Worm (Caenorhabditis elegans) whole organism, L1 larva: ENCODE results near the gene K05F6.10.

Source experiments
- C16A3.4 ChIP-seq: fragments of 150-350 bp; optimal IDR thresholded peaks from 2 replicates; lab custom pipeline; 2014; ENCODE audit warnings: missing biosample characterization, missing genetic modification characterization
- C34B4.2 ChIP-seq: sonication (generic microtip); optimal IDR thresholded peaks from 2 replicates; lab custom pipeline; 2017; ENCODE audit warnings: mild to moderate bottlenecking, missing genetic modification characterization, missing compliant biosample characterization
- Y116A8C.19 ChIP-seq: sonication (generic microtip); optimal IDR thresholded peaks from 2 replicates; lab custom pipeline; 2016; ENCODE audit warnings: missing compliant biosample characterization, missing genetic modification characterization, borderline replicate concordance
- aly-2 ChIP-seq: fragments of 150-350 bp; optimal IDR thresholded peaks from 2 replicates; lab custom pipeline; 2014; ENCODE audit warnings: missing biosample characterization, missing genetic modification characterization
- ceh-88 ChIP-seq: fragments of 200-800 bp; sonication (Bioruptor generic); IDR thresholded peaks from 2 replicates; pipeline ENCODE4 v1.3.6; 2022; ENCODE audit warnings: missing genetic modification characterization, missing compliant biosample characterization
- dpl-1 ChIP-seq, 3 experiments: fragments of 150-350 bp in 2 of 3; sonication (generic microtip) in 1 of 3; optimal IDR thresholded peaks; 2 replicates each; lab custom pipeline; 2014 to 2017; ENCODE audit warnings: missing biosample characterization in 3 of 3, missing genetic modification characterization in 3 of 3, missing genetic modification reagents in 3 of 3
- efl-1 ChIP-seq, 4 experiments: fragments of 150-350 bp; optimal IDR thresholded peaks in 3 of 4; peaks in 1 of 4; 1 replicate in 1 of 4; 2 replicates in 3 of 4; lab custom pipeline; 2014; ENCODE audit warnings: missing biosample characterization in 2 of 4, missing genetic modification characterization in 2 of 4, missing genetic modification reagents in 2 of 4
- egl-27 ChIP-seq, 2 experiments: fragments of 150-350 bp in 1 of 2; sonication (generic microtip); optimal IDR thresholded peaks; 3 replicates each; lab custom pipeline; 2017 to 2018; ENCODE audit warnings: missing biosample characterization in 2 of 2, missing genetic modification characterization in 2 of 2, missing genetic modification reagents in 2 of 2
- elt-2 ChIP-seq: sonication (generic microtip); optimal IDR thresholded peaks from 2 replicates; lab custom pipeline; 2016; ENCODE audit warnings: missing genetic modification characterization, mild to moderate bottlenecking, inconsistent platforms, missing compliant biosample characterization, missing genetic modification reagents
- fkh-4 ChIP-seq: sonication (generic microtip); optimal IDR thresholded peaks from 2 replicates; lab custom pipeline; 2016; ENCODE audit warnings: missing compliant biosample characterization, missing genetic modification characterization, borderline replicate concordance
- grh-1 ChIP-seq: fragments of 200-800 bp; sonication (Bioruptor generic); IDR thresholded peaks from 2 replicates; pipeline ENCODE4 v1.3.6; 2022; ENCODE audit warnings: missing genetic modification reagents, missing genetic modification characterization, missing compliant biosample characterization
- hlh-17 ChIP-seq: fragments of 200-800 bp; sonication (Bioruptor generic); optimal IDR thresholded peaks from 2 replicates; lab custom pipeline; 2018; ENCODE audit warnings: missing genetic modification characterization, mild to moderate bottlenecking, missing compliant biosample characterization, moderate library complexity, borderline replicate concordance
- hlh-4 ChIP-seq: sonication (generic microtip); optimal IDR thresholded peaks from 2 replicates; lab custom pipeline; 2016; ENCODE audit warnings: mild to moderate bottlenecking, missing genetic modification characterization, missing compliant biosample characterization
- jun-1 ChIP-seq: fragments of 150-350 bp; optimal IDR thresholded peaks from 2 replicates; lab custom pipeline; 2014; ENCODE audit warnings: missing biosample characterization, missing genetic modification reagents, missing genetic modification characterization
- lin-14 ChIP-seq: fragments of 200-800 bp; sonication (Bioruptor generic); optimal IDR thresholded peaks from 2 replicates; lab custom pipeline; 2018; ENCODE audit warnings: mild to moderate bottlenecking, missing genetic modification characterization, moderate library complexity, missing compliant biosample characterization
- lin-35 ChIP-seq, 2 experiments: fragments of 150-350 bp; optimal IDR thresholded peaks; 2 replicates each; lab custom pipeline; 2014; ENCODE audit warnings: missing biosample characterization in 2 of 2, missing genetic modification characterization in 2 of 2, missing genetic modification reagents in 2 of 2
- lin-39 ChIP-seq: fragments of 150-350 bp; optimal IDR thresholded peaks from 2 replicates; lab custom pipeline; 2014; ENCODE audit warnings: missing biosample characterization, missing genetic modification reagents, missing genetic modification characterization
- mab-9 ChIP-seq: fragments of 200-800 bp; sonication (Bioruptor generic); IDR thresholded peaks from 2 replicates; pipeline ENCODE4 v1.3.6; 2022; ENCODE audit warnings: missing genetic modification reagents, missing genetic modification characterization, missing compliant biosample characterization
- mdl-1 ChIP-seq, 2 experiments: fragments of 150-350 bp; optimal IDR thresholded peaks; 2 replicates each; lab custom pipeline; 2014 to 2017; ENCODE audit warnings: missing biosample characterization in 2 of 2, missing genetic modification characterization in 2 of 2, inconsistent platforms in 1 of 2
- mef-2 ChIP-seq: fragments of 150-350 bp; optimal IDR thresholded peaks from 2 replicates; lab custom pipeline; 2014; ENCODE audit warnings: missing biosample characterization, missing genetic modification characterization
- nhr-12 ChIP-seq: sonication (generic microtip); optimal IDR thresholded peaks from 2 replicates; lab custom pipeline; 2017; ENCODE audit warnings: missing biosample characterization, missing genetic modification characterization
- nhr-47 ChIP-seq: sonication (generic microtip); optimal IDR thresholded peaks from 2 replicates; lab custom pipeline; 2016; ENCODE audit warnings: mild to moderate bottlenecking, missing genetic modification characterization, moderate library complexity, missing compliant biosample characterization
- nhr-71 ChIP-seq: sonication (generic microtip); optimal IDR thresholded peaks from 2 replicates; lab custom pipeline; 2016; ENCODE audit warnings: mild to moderate bottlenecking, missing genetic modification characterization, moderate library complexity, missing compliant biosample characterization
- nhr-77 ChIP-seq: fragments of 150-350 bp; optimal IDR thresholded peaks from 2 replicates; lab custom pipeline; 2014; ENCODE audit warnings: missing biosample characterization, missing genetic modification characterization
- nhr-84 ChIP-seq: sonication (generic microtip); optimal IDR thresholded peaks from 2 replicates; lab custom pipeline; 2017; ENCODE audit warnings: missing biosample characterization, missing genetic modification characterization
- nhr-85 ChIP-seq: sonication (generic microtip); peaks from one replicate; lab custom pipeline; 2016; ENCODE audit warnings: missing genetic modification characterization, inconsistent platforms, missing compliant biosample characterization
- nhr-90 ChIP-seq: sonication (generic microtip); optimal IDR thresholded peaks from 2 replicates; lab custom pipeline; 2016; ENCODE audit warnings: mild to moderate bottlenecking, missing genetic modification characterization, missing compliant biosample characterization; ENCODE audit not compliant: poor library complexity
- rnt-1 ChIP-seq: sonication (generic microtip); optimal IDR thresholded peaks from 2 replicates; lab custom pipeline; 2016; ENCODE audit warnings: mild to moderate bottlenecking, missing genetic modification characterization, moderate library complexity, missing compliant biosample characterization
- sox-4 ChIP-seq: sonication (generic microtip); optimal IDR thresholded peaks from 2 replicates; lab custom pipeline; 2016; ENCODE audit warnings: missing genetic modification characterization, missing compliant biosample characterization
- unc-86 ChIP-seq: sonication (generic microtip); optimal IDR thresholded peaks from 2 replicates; lab custom pipeline; 2016; ENCODE audit warnings: missing genetic modification characterization, missing compliant biosample characterization
- vab-15 ChIP-seq: sonication (generic microtip); optimal IDR thresholded peaks from 2 replicates; lab custom pipeline; 2017; ENCODE audit warnings: missing genotype, mild to moderate bottlenecking, missing genetic modification characterization, missing compliant biosample characterization
- zag-1 ChIP-seq: fragments of 150-350 bp; optimal IDR thresholded peaks from 2 replicates; lab custom pipeline; 2014; ENCODE audit warnings: missing biosample characterization, missing genetic modification characterization
- ztf-11 ChIP-seq, 2 experiments: sonication (generic microtip); optimal IDR thresholded peaks; 2 replicates each; lab custom pipeline; 2016 to 2017; ENCODE audit warnings: missing genetic modification characterization in 2 of 2, missing biosample characterization in 1 of 2, missing compliant biosample characterization in 1 of 2
- ztf-4 ChIP-seq: fragments of 150-350 bp; optimal IDR thresholded peaks from 2 replicates; lab custom pipeline; 2014; ENCODE audit warnings: missing biosample characterization, missing genetic modification characterization

The K05F6.10 gene

ce11 chrII:1576772-1577171, 842 bp upstream of the K05F6.10 start:
- TF ChIP-seq efl-1 (optimal IDR thresholded peaks at IDR 0.05; lab: Kevin White, UChicago) (no peak), efl-1 (GFP tag; optimal IDR thresholded peaks at IDR 0.05 in 1 of 2; lab: Kevin White, UChicago) (peak in 1 of 2 experiments; percentile 16), jun-1 (peak; percentile 12), nhr-85 (no peak), nhr-90 (tag; lab: Kevin White, UChicago) (no peak), rnt-1 (tag; lab: Kevin White, UChicago) (no peak), elt-2 (tag; lab: Kevin White, UChicago) (peak; percentile 73), lin-35 (GFP tag; optimal IDR thresholded peaks at IDR 0.05; lab: Kevin White, UChicago) (peak in 1 of 2 experiments; percentile 29)

- TF ChIP-seq nhr-77 (no peak), C34B4.2 (tag; lab: Kevin White, UChicago) (no peak), grh-1 (GFP tag; lab: Robert Waterston, UW) (no peak), Y116A8C.19 (tag; lab: Kevin White, UChicago) (no peak), nhr-12 (tag; lab: Kevin White, UChicago) (no peak), zag-1 (no peak), elt-2 (tag; lab: Kevin White, UChicago) (no peak), sox-4 (tag; lab: Kevin White, UChicago) (no peak), nhr-71 (tag; lab: Kevin White, UChicago) (no peak), mab-9 (GFP tag; lab: Robert Waterston, UW) (no peak), ceh-88 (GFP tag; lab: Robert Waterston, UW) (no peak), C16A3.4 (no peak), aly-2 (tag; lab: Kevin White, UChicago) (no peak), rnt-1 (tag; lab: Kevin White, UChicago) (no peak), hlh-4 (tag; lab: Kevin White, UChicago) (no peak)
Measured at ce11 chrII:1571032-1571431, 4.9 kb downstream of the K05F6.10 start, which contains the start of gene fbxb-46. TSS of gene fbxb-46 (minus strand) at chrII:1571132.

- TF ChIP-seq C34B4.2 (tag; lab: Kevin White, UChicago) (no peak), lin-39 (tag; lab: Kevin White, UChicago) (no peak), mdl-1 (tag; optimal IDR thresholded peaks at IDR 0.05; lab: Kevin White, UChicago) (no peak), nhr-85 (no peak), nhr-84 (tag; lab: Kevin White, UChicago) (no peak), lin-14 (GFP tag; lab: Kevin White, UChicago) (no peak), ztf-4 (tag; lab: Kevin White, UChicago) (no peak), nhr-47 (no peak), ceh-88 (GFP tag; lab: Robert Waterston, UW) (no peak), egl-27 (tag; optimal IDR thresholded peaks at IDR 0.05; lab: Kevin White, UChicago) (no peak)
Measured at ce11 chrII:1568214-1568613, 7.7 kb downstream of the K05F6.10 start, which contains the start of gene fbxb-49. TSS of gene fbxb-49 (plus strand) at chrII:1568514.

- TF ChIP-seq unc-86 (tag; lab: Kevin White, UChicago) (no peak), fkh-4 (tag; lab: Kevin White, UChicago) (no peak), mef-2 (no peak), hlh-17 (GFP tag; lab: Kevin White, UChicago) (no peak), nhr-85 (no peak), nhr-84 (tag; lab: Kevin White, UChicago) (no peak), rnt-1 (tag; lab: Kevin White, UChicago) (no peak), dpl-1 (GFP tag; optimal IDR thresholded peaks at IDR 0.05; lab: Kevin White, UChicago) (no peak), C16A3.4 (no peak), lin-39 (tag; lab: Kevin White, UChicago) (no peak), ztf-11 (tag; optimal IDR thresholded peaks at IDR 0.05; lab: Kevin White, UChicago) (no peak), vab-15 (tag; lab: Kevin White, UChicago) (no peak)
Measured at ce11 chrII:1567646-1568045, 8.3 kb downstream of the K05F6.10 start, which contains the start of gene K05F6.8. TSS of gene K05F6.8 (minus strand) at chrII:1567746.
